Worm (Caenorhabditis elegans): ENCODE measurements around the gene glo-3.

Gene glo-3

DNA sequence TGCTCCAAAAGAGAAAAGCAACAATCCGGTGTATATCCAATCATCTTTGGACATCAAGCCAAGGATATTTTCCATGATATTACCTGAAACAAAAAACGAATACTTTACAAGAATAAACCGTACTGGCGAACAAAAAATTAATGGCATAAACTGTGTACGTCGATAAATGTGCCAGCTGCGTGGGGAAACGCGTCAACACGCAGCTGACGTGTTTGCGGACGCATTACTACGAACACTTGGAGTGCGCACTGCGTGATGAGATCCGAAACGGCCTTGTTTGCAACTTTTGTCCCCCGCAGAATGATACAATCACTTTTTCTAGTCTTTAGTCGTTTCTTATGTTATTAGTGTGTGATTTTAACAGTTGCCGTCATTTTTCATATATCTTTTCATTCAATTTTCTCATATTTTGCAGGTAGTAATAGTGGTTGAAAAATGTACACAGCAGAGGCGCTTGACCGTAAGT is 9.0 kb upstream of the glo-3 start, which contains the start of the genes mboa-7 and git-1 (continued):
- TF ChIP-seq unc-39 (tag; optimal IDR thresholded peaks at IDR 0.05) (no peak), hif-1 (tag; optimal IDR thresholded peaks at IDR 0.05) (peak in 1 of 2 experiments; percentile 20), Y5F2A.4 (GFP tag; optimal IDR thresholded peaks at IDR 0.05) (no peak), zip-2 (tag; optimal IDR thresholded peaks at IDR 0.05) (no peak), mxl-3 (GFP tag; optimal IDR thresholded peaks at IDR 0.05) (peak; percentile 86), F37D6.2 (tag; optimal IDR thresholded peaks at IDR 0.05) (no peak), dve-1 (tag; optimal IDR thresholded peaks at IDR 0.05; ENCODE audit: insufficient read depth) (no peak), ceh-62 (tag; optimal IDR thresholded peaks at IDR 0.05) (no peak), skn-1 (tag; optimal IDR thresholded peaks at IDR 0.05) (no peak), snpc-1.2 (GFP tag; IDR thresholded peaks at IDR 0.05) (no peak), dmd-9 (GFP tag; IDR thresholded peaks at IDR 0.05) (no peak), lin-1 (GFP tag; IDR thresholded peaks at IDR 0.05) (no peak), hlh-30 (tag; optimal IDR thresholded peaks at IDR 0.05; ENCODE audit: insufficient read depth) (peak; percentile 55), tag-97 (GFP tag; IDR thresholded peaks at IDR 0.05) (no peak), egl-43 (GFP tag; IDR thresholded peaks at IDR 0.05) (no peak), T20F7.1 (GFP tag; optimal IDR thresholded peaks at IDR 0.05) (no peak), nhr-42 (GFP tag; IDR thresholded peaks at IDR 0.05) (0 out of 2 replicates have a peak, but pooled peaks have one; percentile 32), Y105C5A.15 (GFP tag; IDR thresholded peaks at IDR 0.05) (no peak), daf-8 (GFP tag; IDR thresholded peaks at IDR 0.05) (no peak)

DNA sequence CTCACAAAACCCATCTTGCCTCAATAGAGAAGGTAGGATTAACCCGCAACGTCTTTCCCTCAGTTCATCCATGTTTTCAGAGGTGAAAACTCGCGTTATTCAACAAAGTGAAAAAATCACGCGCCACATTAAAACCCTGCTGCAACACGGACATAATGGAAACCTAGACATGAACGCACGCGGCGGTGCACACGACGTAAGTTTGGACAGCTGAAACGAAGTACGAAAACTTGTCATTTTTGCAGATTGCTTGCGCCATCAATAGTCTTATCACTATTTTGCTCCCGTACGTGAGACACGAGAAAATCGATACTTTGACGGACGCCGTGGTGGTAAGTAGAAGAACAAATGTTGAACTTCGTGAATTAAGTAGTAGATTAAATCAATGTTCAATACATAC is 6.1 kb upstream of the glo-3 start:
- TF ChIP-seq zip-2 (tag; optimal IDR thresholded peaks at IDR 0.05) (no peak), daf-16 (GFP tag; optimal IDR thresholded peaks at IDR 0.05) (no peak), daf-16 (tag; optimal IDR thresholded peaks at IDR 0.05) (peak; percentile 57), ZK337.2 (GFP tag; IDR thresholded peaks at IDR 0.05) (no peak), ceh-32 (tag; optimal IDR thresholded peaks at IDR 0.05; ENCODE audit: poor library complexity) (no peak), D1046.2 (GFP tag; IDR thresholded peaks at IDR 0.05) (no peak), nhr-11 (tag; optimal IDR thresholded peaks at IDR 0.05) (no peak), nhr-42 (GFP tag; IDR thresholded peaks at IDR 0.05) (no peak), dmd-8 (GFP tag; IDR thresholded peaks at IDR 0.05) (no peak), Y48G9A.11 (GFP tag; IDR thresholded peaks at IDR 0.05) (no peak), T26A8.4 (GFP tag; IDR thresholded peaks at IDR 0.05) (no peak), mep-1 (tag; optimal IDR thresholded peaks at IDR 0.05) (no peak), lin-15B (tag; optimal IDR thresholded peaks at IDR 0.05) (no peak), hlh-11 (tag; optimal IDR thresholded peaks at IDR 0.05) (peak; percentile 58), zag-1 (tag; optimal IDR thresholded peaks at IDR 0.05) (no peak), nhr-76 (tag; optimal IDR thresholded peaks at IDR 0.05) (no peak), dve-1 (tag; optimal IDR thresholded peaks at IDR 0.05; ENCODE audit: insufficient read depth) (peak; percentile 50), daf-12 (tag; optimal IDR thresholded peaks at IDR 0.05) (no peak), mdt-29 (GFP tag; IDR thresholded peaks at IDR 0.05) (no peak), ZK546.5 (tag; optimal IDR thresholded peaks at IDR 0.05) (no peak), hlh-30 (tag; optimal IDR thresholded peaks at IDR 0.05; ENCODE audit: insufficient read depth) (peak; percentile 67), tra-1 (GFP tag; IDR thresholded peaks at IDR 0.05) (no peak), ceh-82 (tag; optimal IDR thresholded peaks at IDR 0.05) (no peak), hif-1 (tag; optimal IDR thresholded peaks at IDR 0.05) (no peak), pqm-1 (tag; optimal IDR thresholded peaks at IDR 0.05) (no peak), aha-1 (tag) (no peak), R02D3.7 (tag; optimal IDR thresholded peaks at IDR 0.05) (no peak), ceh-44 (GFP tag; IDR thresholded peaks at IDR 0.05) (no peak), unc-62 (GFP tag; optimal IDR thresholded peaks at IDR 0.05 in 1 of 2) (peak in 1 of 2 experiments; percentile 14), unc-62 (tag; optimal IDR thresholded peaks at IDR 0.05) (no peak), jun-1 (tag; optimal IDR thresholded peaks at IDR 0.05) (no peak), vab-7 (GFP tag; IDR thresholded peaks at IDR 0.05) (no peak), ztf-11 (tag; optimal IDR thresholded peaks at IDR 0.05) (no peak), nhr-28 (tag; optimal IDR thresholded peaks at IDR 0.05) (peak; percentile 20), T20F7.1 (GFP tag; optimal IDR thresholded peaks at IDR 0.05) (no peak), duxl-1 (tag; optimal IDR thresholded peaks at IDR 0.05; ENCODE audit: poor library complexity) (no peak), zfp-3 (GFP tag; conservative IDR thresholded peaks at IDR 0.05) (no peak), madf-5 (GFP tag; IDR thresholded peaks at IDR 0.05) (no peak)

All from whole organism, L4 larva.